Worm (Caenorhabditis elegans): ENCODE data around the gene F10G7.9.

F10G7.9 gene

ce11 chrII:4726120-4726519, 19.8 kb upstream of the F10G7.9 start, which contains the start of gene F10G7.10:
Gene F10G7.10 (minus strand): TSS chrII:4726264.
- TF ChIP-seq ets-5 (GFP tag; IDR thresholded peaks at IDR 0.05) = no peak
- peak in 1 of 3 experiments; percentile 4 for TF ChIP-seq dpl-1 (GFP tag; optimal IDR thresholded peaks at IDR 0.05)
- TF ChIP-seq lin-14 (GFP tag; optimal IDR thresholded peaks at IDR 0.05) = peak; percentile 56
- no peak for TF ChIP-seq F16B12.6 (tag; optimal IDR thresholded peaks at IDR 0.05)
- TF ChIP-seq blmp-1 (tag; optimal IDR thresholded peaks at IDR 0.05) = no peak
- TF ChIP-seq mdl-1 (tag; optimal IDR thresholded peaks at IDR 0.05) = peak in 1 of 2 experiments; percentile 19
- peak; percentile 15 for TF ChIP-seq mep-1 (tag; optimal IDR thresholded peaks at IDR 0.05)
- no peak for TF ChIP-seq lin-35 (GFP tag; optimal IDR thresholded peaks at IDR 0.05)

- no peak for TF ChIP-seq ceh-63 (GFP tag; optimal IDR thresholded peaks at IDR 0.05)
- peak; percentile 33 for TF ChIP-seq elt-2 (tag; optimal IDR thresholded peaks at IDR 0.05)
- TF ChIP-seq lin-35 (GFP tag; optimal IDR thresholded peaks at IDR 0.05) = peak in 1 of 2 experiments; percentile 21
- no peak for TF ChIP-seq lsy-2 (tag; optimal IDR thresholded peaks at IDR 0.05)
Observed at ce11 chrII:4715676-4716075, 9.4 kb upstream of the F10G7.9 start, which contains the start of gene F41C3.8. Gene F41C3.8 (plus strand): TSS chrII:4716046.

- TF ChIP-seq egl-27 (tag; optimal IDR thresholded peaks at IDR 0.05) (no peak), ces-1 (GFP tag; optimal IDR thresholded peaks at IDR 0.05) (no peak), zip-4 (GFP tag; optimal IDR thresholded peaks at IDR 0.05) (no peak), alr-1 (tag; optimal IDR thresholded peaks at IDR 0.05; ENCODE audit: borderline replicate concordance) (no peak), unc-30 (tag; optimal IDR thresholded peaks at IDR 0.05) (no peak), sox-4 (tag; optimal IDR thresholded peaks at IDR 0.05) (no peak), C34B4.2 (tag; optimal IDR thresholded peaks at IDR 0.05) (no peak), ceh-88 (GFP tag; IDR thresholded peaks at IDR 0.05) (no peak), grh-1 (GFP tag; IDR thresholded peaks at IDR 0.05) (no peak), egl-13 (tag; optimal IDR thresholded peaks at IDR 0.05) (no peak), sptf-1 (tag; optimal IDR thresholded peaks at IDR 0.05) (no peak), ceh-90 (tag; optimal IDR thresholded peaks at IDR 0.05) (no peak), pax-3 (tag; optimal IDR thresholded peaks at IDR 0.05) (no peak), sup-37 (GFP tag; optimal IDR thresholded peaks at IDR 0.05) (no peak), snu-23 (GFP tag; optimal IDR thresholded peaks at IDR 0.05) (no peak)
Observed at ce11 chrII:4710813-4711212, 4.5 kb upstream of the F10G7.9 start.

- TF ChIP-seq blmp-1 (tag; optimal IDR thresholded peaks at IDR 0.05) (no peak), lsy-2 (tag; optimal IDR thresholded peaks at IDR 0.05) (peak in 1 of 2 experiments; percentile 1), pqm-1 (tag; optimal IDR thresholded peaks at IDR 0.05) (no peak), efl-1 (optimal IDR thresholded peaks at IDR 0.05) (no peak), efl-1 (GFP tag; optimal IDR thresholded peaks at IDR 0.05 in 1 of 2) (peak in 1 of 2 experiments; percentile 52), lin-14 (GFP tag; optimal IDR thresholded peaks at IDR 0.05) (no peak), fkh-4 (tag; optimal IDR thresholded peaks at IDR 0.05; ENCODE audit: borderline replicate concordance) (no peak), nhr-90 (tag; optimal IDR thresholded peaks at IDR 0.05; ENCODE audit: poor library complexity) (peak; percentile 11)
Observed at ce11 chrII:4710120-4710519, 3.8 kb upstream of the F10G7.9 start, which contains the start of gene tag-151. Gene tag-151 (plus strand): TSS chrII:4710277.

ce11 chrII:4703011-4703410, 3.3 kb downstream of the F10G7.9 start:
- TF ChIP-seq fkh-8 (tag; optimal IDR thresholded peaks at IDR 0.05) (no peak), skn-1 (tag; optimal IDR thresholded peaks at IDR 0.05) (no peak), hlh-4 (tag; optimal IDR thresholded peaks at IDR 0.05) (no peak), C16A3.4 (tag; optimal IDR thresholded peaks at IDR 0.05) (no peak), hlh-17 (GFP tag; optimal IDR thresholded peaks at IDR 0.05; ENCODE audit: borderline replicate concordance) (no peak)
